Fruit fly (Drosophila melanogaster) whole organism, prepupa: Measurements from ENCODE around the gene psidin.

Experiments
- CG32006 ChIP-seq: fragments of 200-800 bp; sonication (Bioruptor generic); optimal IDR thresholded peaks from 3 replicates; lab custom pipeline; 2017; ENCODE audit warnings: missing biosample characterization, mild to moderate bottlenecking, missing genetic modification characterization
- CG3919 ChIP-seq: fragments of 200-800 bp; sonication (Bioruptor generic); optimal IDR thresholded peaks from 3 replicates; lab custom pipeline; 2016; ENCODE audit warnings: missing biosample characterization, missing genetic modification characterization
- CG6792 ChIP-seq: fragments of 200-800 bp; sonication (Bioruptor generic); optimal IDR thresholded peaks from 3 replicates; lab custom pipeline; 2016; ENCODE audit warnings: missing biosample characterization, missing genetic modification characterization
- Hr39 ChIP-seq: fragments of 200-800 bp; sonication (Bioruptor generic); optimal IDR thresholded peaks from 2 replicates; lab custom pipeline; 2016; ENCODE audit warnings: missing biosample characterization, missing genetic modification characterization
- OdsH ChIP-seq: fragments of 200-800 bp; sonication (Bioruptor generic); optimal IDR thresholded peaks from 3 replicates; lab custom pipeline; 2016; ENCODE audit warnings: missing biosample characterization, missing genetic modification characterization
- achi ChIP-seq: fragments of 200-800 bp; sonication (Bioruptor generic); optimal IDR thresholded peaks from 3 replicates; lab custom pipeline; 2016; ENCODE audit warnings: missing biosample characterization, missing genetic modification characterization
- svp ChIP-seq: fragments of 200-800 bp; sonication (Bioruptor generic); peaks from one replicate; lab custom pipeline; 2016; ENCODE audit warnings: missing biosample characterization, missing genetic modification characterization

DNA sequence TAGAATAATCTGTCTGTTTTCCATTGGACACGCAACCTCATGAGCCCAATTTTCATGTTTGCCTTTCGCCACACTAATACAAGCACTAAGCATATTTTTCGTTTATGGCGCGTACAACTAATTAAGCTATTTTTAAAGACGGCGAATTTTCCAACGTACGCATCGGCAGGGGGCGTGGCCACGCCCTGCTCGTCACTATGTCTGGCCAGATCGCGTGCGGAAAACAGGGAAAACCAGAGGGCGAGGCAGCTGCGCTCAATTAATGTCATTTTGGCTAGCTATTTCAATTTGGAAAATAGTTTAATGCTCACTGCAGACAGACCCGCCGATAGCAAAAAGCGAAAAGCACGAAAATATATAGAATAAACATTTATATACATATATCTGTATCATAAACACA is 16.8 kb upstream of the psidin start:
- no peak for TF ChIP-seq CG6792 (GFP tag; lab: Kevin White, UChicago)
- TF ChIP-seq CG32006 (GFP tag; lab: Kevin White, UChicago), result no peak
- no peak for TF ChIP-seq achi (GFP tag; lab: Kevin White, UChicago)
- no peak for TF ChIP-seq svp (GFP tag; lab: Kevin White, UChicago)
- no peak for TF ChIP-seq Hr39 (GFP tag; lab: Kevin White, UChicago)
- no peak for TF ChIP-seq OdsH
- TF ChIP-seq CG3919 (GFP tag; lab: Kevin White, UChicago), result no peak
